Worm (Caenorhabditis elegans): ENCODE data around the gene T28D9.1.
A peak's percentile ranks its signal among the peaks of the same experiment; 100 is the strongest.

The T28D9.1 gene

ce11 chrII:6486344-6486743 is 5.9 kb upstream of the T28D9.1 start (continued):
- TF ChIP-seq C04F5.9 (tag; optimal IDR thresholded peaks at IDR 0.05) (no peak), nhr-20 (tag; optimal IDR thresholded peaks at IDR 0.05) (peak; percentile 41), Y116A8C.19 (tag; optimal IDR thresholded peaks at IDR 0.05; ENCODE audit: borderline replicate concordance) (no peak), mep-1 (tag; optimal IDR thresholded peaks at IDR 0.05) (no peak), rnt-1 (tag; optimal IDR thresholded peaks at IDR 0.05) (peak; percentile 73), irx-1 (tag; optimal IDR thresholded peaks at IDR 0.05) (no peak), elt-2 (tag; optimal IDR thresholded peaks at IDR 0.05) (peak; percentile 2), dsc-1 (tag; optimal IDR thresholded peaks at IDR 0.05) (no peak), ceh-63 (GFP tag; optimal IDR thresholded peaks at IDR 0.05) (no peak), isw-1 (GFP tag; IDR thresholded peaks at IDR 0.05) (no peak), nhr-77 (tag; optimal IDR thresholded peaks at IDR 0.05) (no peak), alr-1 (tag; optimal IDR thresholded peaks at IDR 0.05; ENCODE audit: borderline replicate concordance) (no peak), jun-1 (tag; optimal IDR thresholded peaks at IDR 0.05) (no peak), tbx-2 (tag; optimal IDR thresholded peaks at IDR 0.05) (no peak), pax-3 (tag; optimal IDR thresholded peaks at IDR 0.05) (no peak), vab-15 (tag; optimal IDR thresholded peaks at IDR 0.05) (peak; percentile 37), nhr-76 (tag; optimal IDR thresholded peaks at IDR 0.05) (no peak)

- no peak for TF ChIP-seq nhr-84 (tag; optimal IDR thresholded peaks at IDR 0.05)
- peak; percentile 76 for TF ChIP-seq C16A3.4 (tag; optimal IDR thresholded peaks at IDR 0.05)
- peak; percentile 43; the same call in 1 of the 2 replicates for TF ChIP-seq grh-1 (GFP tag; IDR thresholded peaks at IDR 0.05)
- no peak for TF ChIP-seq nhr-237 (tag; optimal IDR thresholded peaks at IDR 0.05)
- peak; percentile 81 for TF ChIP-seq nhr-71 (tag; optimal IDR thresholded peaks at IDR 0.05)
- peak; percentile 70 for TF ChIP-seq lin-15B (tag; optimal IDR thresholded peaks at IDR 0.05)
- TF ChIP-seq rnt-1 (tag; optimal IDR thresholded peaks at IDR 0.05): peak; percentile 73
- TF ChIP-seq unc-62 (GFP tag; optimal IDR thresholded peaks at IDR 0.05): no peak
- TF ChIP-seq mef-2 (tag; optimal IDR thresholded peaks at IDR 0.05): peak; percentile 7
- TF ChIP-seq lin-13 (GFP tag; optimal IDR thresholded peaks at IDR 0.05): peak; percentile 67
- TF ChIP-seq xbp-1 (tag; optimal IDR thresholded peaks at IDR 0.05): peak; percentile 55
- TF ChIP-seq blmp-1 (tag; optimal IDR thresholded peaks at IDR 0.05): peak; percentile 77
- TF ChIP-seq hlh-17 (GFP tag; optimal IDR thresholded peaks at IDR 0.05; ENCODE audit: borderline replicate concordance): no peak
- TF ChIP-seq F16B12.6 (tag; optimal IDR thresholded peaks at IDR 0.05): peak; percentile 33
- no peak for TF ChIP-seq C34B4.2 (tag; optimal IDR thresholded peaks at IDR 0.05)
- peak; percentile 63 for TF ChIP-seq nhr-20 (tag; optimal IDR thresholded peaks at IDR 0.05)
- peak; percentile 33 for TF ChIP-seq jun-1 (tag; optimal IDR thresholded peaks at IDR 0.05)
- peak; percentile 61 for TF ChIP-seq mep-1 (tag; optimal IDR thresholded peaks at IDR 0.05)
- TF ChIP-seq swsn-7 (tag; optimal IDR thresholded peaks at IDR 0.05): peak; percentile 52
- TF ChIP-seq ceh-82 (tag; optimal IDR thresholded peaks at IDR 0.05): peak; percentile 38 to 68 (median 63)
- peak; percentile 71 for TF ChIP-seq nhr-47 (tag; optimal IDR thresholded peaks at IDR 0.05)
- peak; percentile 70 for TF ChIP-seq snu-23 (GFP tag; optimal IDR thresholded peaks at IDR 0.05)
- TF ChIP-seq nhr-85 (tag): peak; percentile 84
- TF ChIP-seq snpc-4 (tag; optimal IDR thresholded peaks at IDR 0.05): peak; percentile 57
- peak; percentile 22 for TF ChIP-seq irx-1 (tag; optimal IDR thresholded peaks at IDR 0.05)
- peak; percentile 32 for TF ChIP-seq elt-2 (tag; optimal IDR thresholded peaks at IDR 0.05)
- peak; percentile 46 for TF ChIP-seq fkh-8 (tag; optimal IDR thresholded peaks at IDR 0.05)
- TF ChIP-seq fkh-10 (GFP tag; optimal IDR thresholded peaks at IDR 0.05): peak; percentile 19
- peak; percentile 15 for TF ChIP-seq unc-86 (tag; optimal IDR thresholded peaks at IDR 0.05)
- peak; percentile 51 for TF ChIP-seq nhr-90 (tag; optimal IDR thresholded peaks at IDR 0.05; ENCODE audit: poor library complexity)
- TF ChIP-seq isw-1 (GFP tag; IDR thresholded peaks at IDR 0.05): peak; percentile 51
- TF ChIP-seq nhr-28 (tag; optimal IDR thresholded peaks at IDR 0.05): no peak
- no peak for TF ChIP-seq ztf-4 (tag; optimal IDR thresholded peaks at IDR 0.05)
- peak; percentile 98 to 99 for TF ChIP-seq lsy-2 (tag; optimal IDR thresholded peaks at IDR 0.05)
- TF ChIP-seq ama-1 (optimal IDR thresholded peaks at IDR 0.05): peak; percentile 15
- peak in 1 of 2 experiments; percentile 41 for TF ChIP-seq mdl-1 (tag; optimal IDR thresholded peaks at IDR 0.05)
- peak; percentile 65 for TF ChIP-seq lin-14 (GFP tag; optimal IDR thresholded peaks at IDR 0.05)
- no peak for TF ChIP-seq nhr-11 (tag; optimal IDR thresholded peaks at IDR 0.05)
- TF ChIP-seq tbx-2 (tag; optimal IDR thresholded peaks at IDR 0.05): peak; percentile 51
- TF ChIP-seq ces-1 (GFP tag; optimal IDR thresholded peaks at IDR 0.05): no peak
- TF ChIP-seq dsc-1 (tag; optimal IDR thresholded peaks at IDR 0.05): peak; percentile 60
- peak; percentile 68 for TF ChIP-seq nhr-77 (tag; optimal IDR thresholded peaks at IDR 0.05)
- peak; percentile 71 to 86 (median 80) for TF ChIP-seq dpl-1 (GFP tag; optimal IDR thresholded peaks at IDR 0.05)
- no peak for TF ChIP-seq C04F5.9 (tag; optimal IDR thresholded peaks at IDR 0.05)
Observed at ce11 chrII:6489711-6490184, 2.5 kb upstream of the T28D9.1 start, which contains the start of the genes snr-3 and rsp-5. Gene snr-3, minus strand, starts transcription at chrII:6489761. Gene rsp-5, plus strand, starts transcription at chrII:6490165.

All from whole organism, L1 larva.